Worm (Caenorhabditis elegans) whole organism, young adult: ENCODE data around the gene R07B1.11.
A peak's percentile ranks its signal among the peaks of the same experiment; 100 is the strongest.

Experiments used
- B0261.1 ChIP-seq: sonication (generic microtip); optimal IDR thresholded peaks from 2 replicates; lab custom pipeline; 2016; ENCODE audit warnings: mild to moderate bottlenecking, missing genetic modification characterization, moderate library complexity, missing compliant biosample characterization
- C06A6.2 ChIP-seq: fragments of 200-800 bp; sonication (Bioruptor generic); conservative IDR thresholded peaks from 2 replicates; pipeline ENCODE4 v1.3.6; 2022; ENCODE audit warnings: missing genetic modification characterization, missing compliant biosample characterization
- F10E7.11 ChIP-seq: sonication (generic microtip); optimal IDR thresholded peaks from 2 replicates; lab custom pipeline; 2017; ENCODE audit warnings: mild to moderate bottlenecking, missing genetic modification characterization, moderate library complexity, missing compliant biosample characterization
- F33H1.4 ChIP-seq: fragments of 200-800 bp; sonication (Bioruptor generic); IDR thresholded peaks from 2 replicates; pipeline ENCODE4 v1.3.6; 2022; ENCODE audit warnings: missing genetic modification reagents, missing genetic modification characterization, missing compliant biosample characterization
- F39B2.1 ChIP-seq: fragments of 200-800 bp; sonication (Bioruptor generic); IDR thresholded peaks from 2 replicates; pipeline ENCODE4 v1.3.6; 2022; ENCODE audit warnings: missing genetic modification reagents, missing genetic modification characterization, missing compliant biosample characterization
- F55B11.4 ChIP-seq: sonication (generic microtip); optimal IDR thresholded peaks from 2 replicates; lab custom pipeline; 2016; ENCODE audit warnings: missing compliant biosample characterization, missing genetic modification characterization, borderline replicate concordance; ENCODE audit not compliant: insufficient read depth
- K11D2.4 ChIP-seq: fragments of 200-800 bp; sonication (Bioruptor generic); IDR thresholded peaks from 2 replicates; pipeline ENCODE4 v1.3.6; 2022; ENCODE audit warnings: missing genetic modification reagents, missing genetic modification characterization, missing compliant biosample characterization
- T07F8.4 ChIP-seq: sonication (generic microtip); optimal IDR thresholded peaks from 2 replicates; lab custom pipeline; 2016; ENCODE audit warnings: mild to moderate bottlenecking, missing genetic modification characterization, moderate library complexity, missing compliant biosample characterization
- T26A5.8 ChIP-seq: sonication (generic microtip); optimal IDR thresholded peaks from 2 replicates; lab custom pipeline; 2016; ENCODE audit warnings: missing genetic modification characterization, missing compliant biosample characterization
- Y56A3A.18 ChIP-seq: fragments of 200-800 bp; sonication (Bioruptor generic); IDR thresholded peaks from 2 replicates; pipeline ENCODE4 v1.3.6; 2022; ENCODE audit warnings: missing genetic modification reagents, missing genetic modification characterization, missing compliant biosample characterization
- atf-7 ChIP-seq: sonication (generic microtip); optimal IDR thresholded peaks from 2 replicates; lab custom pipeline; 2017; ENCODE audit warnings: mild to moderate bottlenecking, missing genetic modification characterization, missing compliant biosample characterization
- attf-6 ChIP-seq: fragments of 200-800 bp; sonication (Bioruptor generic); IDR thresholded peaks from 2 replicates; pipeline ENCODE4 v1.3.6; 2022; ENCODE audit warnings: missing genetic modification reagents, missing genetic modification characterization, missing compliant biosample characterization
- ccch-3 ChIP-seq: fragments of 200-800 bp; sonication (Bioruptor generic); optimal IDR thresholded peaks from 2 replicates; lab custom pipeline; 2018; ENCODE audit warnings: mild to moderate bottlenecking, missing genetic modification characterization, missing compliant biosample characterization
- ceh-58 ChIP-seq: fragments of 200-800 bp; sonication (Bioruptor generic); IDR thresholded peaks from 2 replicates; pipeline ENCODE4 v1.3.6; 2022; ENCODE audit warnings: missing genetic modification characterization, missing compliant biosample characterization
- chd-7 ChIP-seq: sonication (generic microtip); optimal IDR thresholded peaks from 2 replicates; lab custom pipeline; 2016; ENCODE audit warnings: mild to moderate bottlenecking, missing genetic modification characterization, moderate library complexity, missing compliant biosample characterization
- efl-1 ChIP-seq: fragments of 150-350 bp; optimal IDR thresholded peaks from 2 replicates; lab custom pipeline; 2014; ENCODE audit warnings: missing biosample characterization, missing genetic modification reagents, missing genetic modification characterization
- egrh-3 ChIP-seq: fragments of 200-800 bp; sonication (Bioruptor generic); IDR thresholded peaks from 2 replicates; pipeline ENCODE4 v1.3.6; 2022; ENCODE audit warnings: missing genetic modification reagents, missing genetic modification characterization, missing compliant biosample characterization
- fkh-3 ChIP-seq: sonication (generic microtip); optimal IDR thresholded peaks from 2 replicates; lab custom pipeline; 2016; ENCODE audit warnings: mild to moderate bottlenecking, missing genetic modification characterization, missing compliant biosample characterization
- hlh-26 ChIP-seq: fragments of 200-800 bp; sonication (Bioruptor generic); conservative IDR thresholded peaks from 2 replicates; pipeline ENCODE4 v1.3.6; 2022; ENCODE audit warnings: missing genetic modification reagents, missing genetic modification characterization, missing compliant biosample characterization
- let-526 ChIP-seq: fragments of 200-800 bp; sonication (Bioruptor generic); IDR thresholded peaks from 2 replicates; pipeline ENCODE4 v1.3.6; 2022; ENCODE audit warnings: missing genetic modification reagents, missing genetic modification characterization, missing compliant biosample characterization
- lin-35 ChIP-seq, 3 experiments: fragments of 150-350 bp in 2 of 3; sonication (generic microtip) in 1 of 3; optimal IDR thresholded peaks; 2 replicates each; lab custom pipeline; 2014 to 2018; ENCODE audit warnings: missing biosample characterization in 3 of 3, missing genetic modification characterization in 3 of 3, missing genetic modification reagents in 3 of 3
- mcd-1 ChIP-seq: fragments of 200-800 bp; sonication (Bioruptor generic); IDR thresholded peaks from 2 replicates; pipeline ENCODE4 v1.3.6; 2022; ENCODE audit warnings: missing genetic modification reagents, missing genetic modification characterization, missing compliant biosample characterization
- mxl-1 ChIP-seq: sonication (generic microtip); optimal IDR thresholded peaks from 2 replicates; lab custom pipeline; 2016; ENCODE audit warnings: missing genetic modification characterization, missing compliant biosample characterization
- rec-8 ChIP-seq, 2 experiments: sonication (generic microtip); optimal IDR thresholded peaks; 2 replicates each; lab custom pipeline; 2016; ENCODE audit warnings: mild to moderate bottlenecking in 2 of 2, missing genetic modification characterization in 2 of 2, missing genetic modification reagents in 2 of 2, missing genotype in 2 of 2, missing biosample characterization in 1 of 2, missing compliant biosample characterization in 1 of 2, moderate library complexity in 1 of 2
- rpc-1 ChIP-seq, 2 experiments: fragments of 150-350 bp in 1 of 2; sonication (generic microtip) in 1 of 2; optimal IDR thresholded peaks; 2 replicates each; lab custom pipeline; 2014 to 2018; ENCODE audit warnings: missing biosample characterization in 1 of 2, missing genetic modification characterization in 1 of 2, missing genetic modification reagents in 1 of 2, missing genotype in 1 of 2
- sdz-38 ChIP-seq: sonication (generic microtip); optimal IDR thresholded peaks from 2 replicates; lab custom pipeline; 2016; ENCODE audit warnings: missing genotype, missing genetic modification characterization, missing compliant biosample characterization
- snpc-1.1 ChIP-seq: sonication (generic microtip); optimal IDR thresholded peaks from 2 replicates; lab custom pipeline; 2017; ENCODE audit warnings: missing genetic modification characterization, mild to moderate bottlenecking, missing compliant biosample characterization, antibody characterized with exemption, moderate library complexity, missing genotype, missing genetic modification reagents; ENCODE audit not compliant: insufficient read depth
- snpc-3.4 ChIP-seq: sonication (generic microtip); optimal IDR thresholded peaks from 2 replicates; lab custom pipeline; 2017; ENCODE audit warnings: missing genetic modification characterization, mild to moderate bottlenecking, missing compliant biosample characterization, antibody characterized with exemption, moderate library complexity, missing genotype, missing genetic modification reagents
- sptf-2 ChIP-seq: fragments of 200-800 bp; sonication (Bioruptor generic); optimal IDR thresholded peaks from 2 replicates; lab custom pipeline; 2018; ENCODE audit warnings: mild to moderate bottlenecking, missing genetic modification characterization, missing compliant biosample characterization
- unc-130 ChIP-seq: sonication (generic microtip); optimal IDR thresholded peaks from 2 replicates; lab custom pipeline; 2016; ENCODE audit warnings: missing genetic modification reagents, missing genetic modification characterization, missing compliant biosample characterization
- unc-62 ChIP-seq: fragments of 150-350 bp; optimal IDR thresholded peaks from 2 replicates; lab custom pipeline; 2014; ENCODE audit warnings: missing biosample characterization, missing genetic modification reagents, missing genetic modification characterization
- zfh-2 ChIP-seq: fragments of 200-800 bp; sonication (Bioruptor generic); conservative IDR thresholded peaks from 2 replicates; pipeline ENCODE4 v1.3.6; 2022; ENCODE audit warnings: missing genetic modification reagents, missing genetic modification characterization, missing compliant biosample characterization
- ztf-18 ChIP-seq: sonication (generic microtip); optimal IDR thresholded peaks from 2 replicates; lab custom pipeline; 2016; ENCODE audit warnings: missing genotype, mild to moderate bottlenecking, missing genetic modification characterization, missing compliant biosample characterization
- ztf-26 ChIP-seq: sonication (generic microtip); optimal IDR thresholded peaks from 2 replicates; lab custom pipeline; 2017; ENCODE audit warnings: missing genetic modification characterization, missing compliant biosample characterization
- ztf-3 ChIP-seq: fragments of 200-800 bp; sonication (Bioruptor generic); optimal IDR thresholded peaks from 2 replicates; lab custom pipeline; 2018; ENCODE audit warnings: mild to moderate bottlenecking, missing genetic modification characterization, missing compliant biosample characterization

R07B1.11 gene

DNA sequence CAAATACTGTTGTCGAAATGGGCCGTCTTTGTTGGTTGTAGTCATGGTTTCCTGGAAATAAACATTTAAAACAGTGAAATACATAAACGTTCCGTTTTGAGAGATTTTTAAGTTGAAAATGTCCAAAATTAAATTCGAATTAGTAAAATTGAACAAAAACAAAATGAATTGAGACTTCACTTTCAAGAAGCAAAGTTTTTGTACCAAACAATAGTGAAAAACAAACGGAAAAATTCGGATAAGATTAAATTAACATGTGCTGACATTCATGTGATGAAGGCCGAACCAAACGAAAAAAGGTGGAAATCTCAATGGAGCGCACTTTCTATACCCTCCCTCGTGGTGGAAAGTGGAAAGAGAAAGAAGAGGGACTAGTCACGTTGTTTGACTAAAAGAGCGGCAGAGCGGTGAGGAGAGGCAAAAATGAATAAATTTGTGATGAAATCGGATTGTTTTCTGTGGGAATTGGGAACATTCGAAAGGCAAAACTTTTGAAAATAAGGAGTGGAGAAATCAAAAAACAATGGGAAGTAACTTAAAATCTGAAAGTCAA, 18.7 kb upstream of the R07B1.11 start, which contains the start of gene ipla-2 (continued):
- no peak for TF ChIP-seq snpc-1.1 (tag; lab: Kevin White, UChicago)
- TF ChIP-seq Y56A3A.18 (GFP tag; lab: Robert Waterston, UW): no peak
- no peak for TF ChIP-seq K11D2.4
- peak; percentile 88 for TF ChIP-seq mcd-1 (GFP tag; lab: Robert Waterston, UW)
- no peak for TF ChIP-seq ztf-26 (tag; lab: Kevin White, UChicago)
- no peak for TF ChIP-seq ceh-58 (GFP tag; lab: Robert Waterston, UW)
- TF ChIP-seq let-526 (GFP tag; lab: Robert Waterston, UW): no peak
- TF ChIP-seq T26A5.8 (tag; lab: Kevin White, UChicago): no peak
- no peak for TF ChIP-seq ccch-3
- no peak for TF ChIP-seq zfh-2 (GFP tag; lab: Robert Waterston, UW)
- no peak for TF ChIP-seq egrh-3 (GFP tag; lab: Robert Waterston, UW)
- no peak for TF ChIP-seq C06A6.2 (GFP tag; lab: Robert Waterston, UW)

DNA sequence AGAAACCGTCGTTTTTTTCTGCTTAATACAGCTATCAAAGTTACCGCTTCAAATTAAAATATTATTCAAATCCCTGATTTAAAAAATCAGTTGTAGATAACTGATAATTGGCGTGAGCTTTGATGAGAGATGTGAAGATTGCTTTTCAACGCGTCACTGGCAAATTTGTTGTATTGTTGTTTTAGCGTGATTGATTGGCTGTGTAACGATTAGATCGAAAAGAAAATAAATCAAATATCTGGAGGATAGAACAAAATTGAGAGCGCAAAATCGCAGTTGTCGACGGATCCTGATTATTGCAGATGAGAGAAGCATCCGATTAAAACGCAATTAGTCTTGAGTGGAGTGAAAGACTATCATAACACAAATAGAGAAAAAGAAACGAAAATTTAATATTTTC, 15.9 kb upstream of the R07B1.11 start:
- TF ChIP-seq unc-130 (GFP tag; lab: Kevin White, UChicago) (no peak), sptf-2 (GFP tag; lab: Kevin White, UChicago) (no peak), ztf-3 (GFP tag; lab: Kevin White, UChicago) (no peak), efl-1 (GFP tag; lab: Kevin White, UChicago) (no peak), F39B2.1 (no peak), F55B11.4 (tag; lab: Kevin White, UChicago) (no peak), B0261.1 (tag; lab: Kevin White, UChicago) (no peak), rpc-1 (optimal IDR thresholded peaks at IDR 0.05; lab: Kevin White, UChicago) (no peak), rpc-1 (tag; optimal IDR thresholded peaks at IDR 0.05; lab: Kevin White, UChicago) (no peak), fkh-3 (tag; lab: Kevin White, UChicago) (no peak), lin-35 (GFP tag; optimal IDR thresholded peaks at IDR 0.05; lab: Kevin White, UChicago) (no peak), F33H1.4 (GFP tag; lab: Robert Waterston, UW) (no peak), rec-8 (tag; optimal IDR thresholded peaks at IDR 0.05; lab: Kevin White, UChicago) (no peak), snpc-3.4 (no peak)

DNA sequence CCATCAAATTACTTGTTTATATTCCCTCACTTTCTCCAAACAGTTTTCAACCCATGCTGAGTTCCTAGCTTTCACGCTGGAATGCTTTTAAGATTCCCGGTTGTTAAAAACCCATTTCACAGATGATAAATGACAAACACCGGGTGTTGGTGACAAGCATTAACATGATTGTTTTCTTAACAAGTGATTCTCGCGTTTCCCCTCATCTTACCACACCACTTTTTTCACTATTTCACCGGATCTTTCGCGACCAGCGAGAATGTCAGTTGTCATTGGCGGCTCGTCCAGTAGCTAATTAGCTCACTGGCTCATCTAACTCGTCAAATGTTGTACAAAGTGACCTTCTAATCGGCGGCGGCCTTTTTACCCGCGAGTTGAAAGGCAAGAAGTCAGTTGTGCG, 14.6 kb upstream of the R07B1.11 start:
- TF ChIP-seq atf-7 (tag; lab: Kevin White, UChicago) (no peak), sdz-38 (tag; lab: Kevin White, UChicago) (no peak), F10E7.11 (tag; lab: Kevin White, UChicago) (no peak), chd-7 (no peak), let-526 (GFP tag; lab: Robert Waterston, UW) (no peak), mxl-1 (no peak), hlh-26 (no peak), ztf-18 (tag; lab: Kevin White, UChicago) (no peak), unc-62 (GFP tag; lab: Kevin White, UChicago) (no peak), attf-6 (no peak), T07F8.4 (tag; lab: Kevin White, UChicago) (no peak)
